Fruit fly (Drosophila melanogaster): ENCODE results near the gene CG44227.

The CG44227 gene

dm6 chr3R:8729542-8729941 is 44.6 kb upstream of the CG44227 start, which contains the start of gene ranshi:
TSS of gene ranshi (minus strand) at chr3R:8729693.
- no peak for TF ChIP-seq Mio (GFP tag; optimal IDR thresholded peaks at IDR 0.05)
- no peak for TF ChIP-seq Sp1 (GFP tag; optimal IDR thresholded peaks at IDR 0.05)
- TF ChIP-seq Rel (GFP tag; optimal IDR thresholded peaks at IDR 0.05), result no peak
- no peak for TF ChIP-seq Rel (tag; optimal IDR thresholded peaks at IDR 0.05)
- TF ChIP-seq dl (GFP tag; optimal IDR thresholded peaks at IDR 0.05; ENCODE audit: insufficient read depth in 1 of 2, partially characterized antibody in 2 of 2), result no peak
- TF ChIP-seq tai (GFP tag; optimal IDR thresholded peaks at IDR 0.05), result no peak
- TF ChIP-seq sage (GFP tag; optimal IDR thresholded peaks at IDR 0.05), result no peak
- no peak for TF ChIP-seq CrebA (GFP tag; optimal IDR thresholded peaks at IDR 0.05; ENCODE audit: borderline replicate concordance)
- no peak for TF ChIP-seq rgr (GFP tag; optimal IDR thresholded peaks at IDR 0.05)
- TF ChIP-seq foxo (GFP tag; optimal IDR thresholded peaks at IDR 0.05), result no peak
- TF ChIP-seq psq (GFP tag; optimal IDR thresholded peaks at IDR 0.05), result no peak

dm6 chr3R:8726632-8727031 is 41.7 kb upstream of the CG44227 start, which contains the start of gene CG8159:
TSS of gene CG8159 (plus strand) at chr3R:8726854.
- TF ChIP-seq pan (optimal IDR thresholded peaks at IDR 0.05) (no peak), usp (GFP tag; optimal IDR thresholded peaks at IDR 0.05) (no peak), Rel (GFP tag; optimal IDR thresholded peaks at IDR 0.05) (no peak), Rel (tag; optimal IDR thresholded peaks at IDR 0.05) (peak; percentile 97), tai (GFP tag; optimal IDR thresholded peaks at IDR 0.05) (no peak), ey (GFP tag; optimal IDR thresholded peaks at IDR 0.05) (peak; percentile 18), OdsH (GFP tag; optimal IDR thresholded peaks at IDR 0.05) (peak; percentile 1), Hr83 (GFP tag; optimal IDR thresholded peaks at IDR 0.05; ENCODE audit: poor library complexity, severe bottlenecking) (peak; percentile 79)

dm6 chr3R:8725179-8725578 is 40.2 kb upstream of the CG44227 start, which contains the start of gene ouib:
TSS of gene ouib (plus strand) at chr3R:8725479.
- no peak for TF ChIP-seq N (GFP tag; optimal IDR thresholded peaks at IDR 0.05)
- no peak for TF ChIP-seq h (GFP tag; optimal IDR thresholded peaks at IDR 0.05)
- no peak for TF ChIP-seq Sp1 (GFP tag; optimal IDR thresholded peaks at IDR 0.05)
- no peak for TF ChIP-seq CrebA (GFP tag; optimal IDR thresholded peaks at IDR 0.05; ENCODE audit: borderline replicate concordance)
- TF ChIP-seq lola (GFP tag; optimal IDR thresholded peaks at IDR 0.05), result no peak
- no peak for TF ChIP-seq Vsx2 (GFP tag; optimal IDR thresholded peaks at IDR 0.05; ENCODE audit: partially characterized antibody)
- no peak for TF ChIP-seq ey (GFP tag; optimal IDR thresholded peaks at IDR 0.05)
- no peak for TF ChIP-seq psq (GFP tag; optimal IDR thresholded peaks at IDR 0.05)
- TF ChIP-seq Dif (GFP tag; optimal IDR thresholded peaks at IDR 0.05; ENCODE audit: partially characterized antibody), result no peak

dm6 chr3R:8722962-8723548 is 38.1 kb upstream of the CG44227 start, which contains the start of gene nom:
TSS of gene nom (plus strand) at chr3R:8723174.
- TF ChIP-seq CG32264 (GFP tag; optimal IDR thresholded peaks at IDR 0.05) (no peak), dl (GFP tag; optimal IDR thresholded peaks at IDR 0.05; ENCODE audit: insufficient read depth in 1 of 2, partially characterized antibody in 2 of 2) (no peak), Sp1 (GFP tag; optimal IDR thresholded peaks at IDR 0.05) (no peak), HLH106 (tag; optimal IDR thresholded peaks at IDR 0.05) (no peak), Rel (GFP tag; optimal IDR thresholded peaks at IDR 0.05) (no peak), Rel (tag; optimal IDR thresholded peaks at IDR 0.05) (peak; percentile 77)

- TF ChIP-seq Rel (GFP tag; optimal IDR thresholded peaks at IDR 0.05) (no peak), Rel (tag; optimal IDR thresholded peaks at IDR 0.05) (no peak), HLH106 (tag; optimal IDR thresholded peaks at IDR 0.05) (no peak), CG32264 (GFP tag; optimal IDR thresholded peaks at IDR 0.05) (no peak), Jra (GFP tag; optimal IDR thresholded peaks at IDR 0.05) (no peak), dsf (GFP tag; optimal IDR thresholded peaks at IDR 0.05; ENCODE audit: borderline replicate concordance) (no peak), Mio (GFP tag; optimal IDR thresholded peaks at IDR 0.05) (no peak), pan (optimal IDR thresholded peaks at IDR 0.05) (no peak), Vsx2 (GFP tag; optimal IDR thresholded peaks at IDR 0.05; ENCODE audit: partially characterized antibody) (no peak), rgr (GFP tag; optimal IDR thresholded peaks at IDR 0.05) (no peak), sv (GFP tag; optimal IDR thresholded peaks at IDR 0.05) (no peak), Hr78 (GFP tag; optimal IDR thresholded peaks at IDR 0.05) (no peak), usp (GFP tag; optimal IDR thresholded peaks at IDR 0.05) (no peak)
Observed at dm6 chr3R:8721071-8721470, 36.1 kb upstream of the CG44227 start, which contains the start of gene CG8136. TSS of gene CG8136 (plus strand) at chr3R:8721371.

dm6 chr3R:8718898-8719297 is 33.9 kb upstream of the CG44227 start, which contains the start of gene CG11760:
TSS of gene CG11760 (plus strand) at chr3R:8719198.
- TF ChIP-seq HLH106 (tag; optimal IDR thresholded peaks at IDR 0.05) (no peak), Mio (GFP tag; optimal IDR thresholded peaks at IDR 0.05) (no peak), CG9705 (GFP tag; optimal IDR thresholded peaks at IDR 0.05) (no peak), brk (GFP tag; optimal IDR thresholded peaks at IDR 0.05) (no peak), dmrt93B (GFP tag; optimal IDR thresholded peaks at IDR 0.05) (no peak), Dfd (GFP tag; optimal IDR thresholded peaks at IDR 0.05) (no peak), Myc (optimal IDR thresholded peaks at IDR 0.05) (no peak), psq (GFP tag; optimal IDR thresholded peaks at IDR 0.05) (no peak), foxo (GFP tag; optimal IDR thresholded peaks at IDR 0.05) (no peak), lola (GFP tag; optimal IDR thresholded peaks at IDR 0.05) (no peak), ey (GFP tag; optimal IDR thresholded peaks at IDR 0.05) (no peak), OdsH (GFP tag; optimal IDR thresholded peaks at IDR 0.05) (no peak), fru (GFP tag; optimal IDR thresholded peaks at IDR 0.05) (no peak), GATAd (GFP tag; optimal IDR thresholded peaks at IDR 0.05) (no peak)
